Fruit fly (Drosophila melanogaster): ENCODE data around the gene CG45064.
A peak's percentile ranks its signal among the peaks of the same experiment; 100 is the strongest.

The CG45064 gene

dm6 chrX:14839739-14840347 lies 42.5 kb downstream of the CG45064 start (continued):
- peak; percentile 29 for TF ChIP-seq CG12744 (GFP tag; optimal IDR thresholded peaks at IDR 0.05)
- no peak for TF ChIP-seq gcm2 (GFP tag; optimal IDR thresholded peaks at IDR 0.05)
- TF ChIP-seq Atf6 (GFP tag; IDR thresholded peaks at IDR 0.05), result peak; percentile 66
- peak; percentile 63 for TF ChIP-seq CG7786 (GFP tag; optimal IDR thresholded peaks at IDR 0.05)
- no peak for TF ChIP-seq CG3407 (GFP tag; optimal IDR thresholded peaks at IDR 0.05)
- no peak for TF ChIP-seq gt (GFP tag; IDR thresholded peaks at IDR 0.05)

- TF ChIP-seq ab (GFP tag; optimal IDR thresholded peaks at IDR 0.05), result no peak
- TF ChIP-seq CG2889 (GFP tag; IDR thresholded peaks at IDR 0.05), result peak; percentile 69; the same call in 2 of the 3 replicates
- TF ChIP-seq ro (GFP tag; IDR thresholded peaks at IDR 0.05), result peak; percentile 42; the same call in 1 of the 2 replicates
- peak; percentile 94 for TF ChIP-seq bbx (GFP tag; IDR thresholded peaks at IDR 0.05; ENCODE audit: partially characterized antibody)
- peak; percentile 28 for TF ChIP-seq ewg (GFP tag; optimal IDR thresholded peaks at IDR 0.05)
- TF ChIP-seq CG11504 (tag; optimal IDR thresholded peaks at IDR 0.05), result peak; percentile 53
- peak; percentile 72; the same call in 1 of the 2 replicates for TF ChIP-seq Oaz (GFP tag; IDR thresholded peaks at IDR 0.05)
- peak; percentile 94 for TF ChIP-seq CG6791 (GFP tag; IDR thresholded peaks at IDR 0.05; ENCODE audit: partially characterized antibody)
- peak; percentile 63 for TF ChIP-seq E2f2 (GFP tag; IDR thresholded peaks at IDR 0.05)
- TF ChIP-seq CG4282 (GFP tag; optimal IDR thresholded peaks at IDR 0.05), result peak; percentile 75
- TF ChIP-seq NfI (GFP tag; optimal IDR thresholded peaks at IDR 0.05), result peak; percentile 66
- peak; percentile 61 for TF ChIP-seq CG12299 (tag; optimal IDR thresholded peaks at IDR 0.05)
- peak; percentile 89 for TF ChIP-seq sob (GFP tag; IDR thresholded peaks at IDR 0.05)
- peak; percentile 83 for TF ChIP-seq HLH54F (GFP tag; optimal IDR thresholded peaks at IDR 0.05)
- TF ChIP-seq Doc3 (GFP tag; IDR thresholded peaks at IDR 0.05; ENCODE audit: partially characterized antibody), result peak; percentile 97
- peak; percentile 69 for TF ChIP-seq Fer3 (tag; optimal IDR thresholded peaks at IDR 0.05)
- TF ChIP-seq chn (GFP tag; optimal IDR thresholded peaks at IDR 0.05), result peak; percentile 69
- peak; percentile 12 for TF ChIP-seq CG33557 (GFP tag; optimal IDR thresholded peaks at IDR 0.05)
- TF ChIP-seq CG14860 (GFP tag; IDR thresholded peaks at IDR 0.05; ENCODE audit: partially characterized antibody), result peak; percentile 99
- TF ChIP-seq tna (GFP tag; IDR thresholded peaks at IDR 0.05; ENCODE audit: partially characterized antibody), result peak; percentile 96
- peak; percentile 96 for TF ChIP-seq CG7963 (GFP tag; IDR thresholded peaks at IDR 0.05; ENCODE audit: partially characterized antibody)
- TF ChIP-seq CG7745 (tag; optimal IDR thresholded peaks at IDR 0.05), result no peak
- peak; percentile 70 for TF ChIP-seq CG17359 (tag; optimal IDR thresholded peaks at IDR 0.05)
- TF ChIP-seq CG1602 (GFP tag; optimal IDR thresholded peaks at IDR 0.05), result peak; percentile 67
- no peak for TF ChIP-seq pfk (GFP tag; optimal IDR thresholded peaks at IDR 0.05)
- TF ChIP-seq D (optimal IDR thresholded peaks at IDR 0.05), result no peak
- no peak for TF ChIP-seq D (GFP tag; optimal IDR thresholded peaks at IDR 0.05)
- TF ChIP-seq fd96Cb (tag; optimal IDR thresholded peaks at IDR 0.05), result peak; percentile 36
- peak; percentile 45 for TF ChIP-seq CG10979 (tag; optimal IDR thresholded peaks at IDR 0.05)
- no peak for TF ChIP-seq Stat92E (GFP tag; optimal IDR thresholded peaks at IDR 0.05)
- peak; percentile 55 for TF ChIP-seq Atf-2 (GFP tag; optimal IDR thresholded peaks at IDR 0.05)
- peak; percentile 72 for TF ChIP-seq CG1603 (tag; optimal IDR thresholded peaks at IDR 0.05)
- peak; percentile 61 for TF ChIP-seq CG8924 (tag; optimal IDR thresholded peaks at IDR 0.05)
- no peak for TF ChIP-seq Hr78 (GFP tag; optimal IDR thresholded peaks at IDR 0.05)
- peak; percentile 78 for TF ChIP-seq pzg (GFP tag; optimal IDR thresholded peaks at IDR 0.05)
- peak; percentile 45; the same call in 1 of the 3 replicates for TF ChIP-seq CG7357 (GFP tag; IDR thresholded peaks at IDR 0.05)
- peak; percentile 55 for TF ChIP-seq Max (GFP tag; optimal IDR thresholded peaks at IDR 0.05)
- TF ChIP-seq CG10321 (GFP tag; IDR thresholded peaks at IDR 0.05), result 0 out of 2 replicates have a peak, but pooled peaks have one; percentile 14
- TF ChIP-seq CG15514 (GFP tag; optimal IDR thresholded peaks at IDR 0.05), result peak; percentile 94
- no peak for TF ChIP-seq CG4707 (GFP tag; optimal IDR thresholded peaks at IDR 0.05)
- TF ChIP-seq sim (GFP tag; IDR thresholded peaks at IDR 0.05), result peak; percentile 47; the same call in 1 of the 2 replicates
Measured at dm6 chrX:14839047-14839446, 43.3 kb downstream of the CG45064 start, which contains the start of the genes CG32590 and Flo2. Gene CG32590, minus strand, starts transcription at chrX:14839106. Gene Flo2, plus strand, starts transcription at chrX:14839376.
